Worm (Caenorhabditis elegans) whole organism, late embryonic: ENCODE measurements around the gene cyp-34A1.

Source experiments
- K09A11.1 ChIP-seq: sonication (generic microtip); optimal IDR thresholded peaks from 2 replicates; lab custom pipeline; 2017; ENCODE audit warnings: antibody characterized with exemption, mild to moderate bottlenecking, missing genetic modification characterization, missing compliant biosample characterization; ENCODE audit not compliant: insufficient read depth
- ama-1 ChIP-seq: fragments of 150-350 bp; optimal IDR thresholded peaks from 2 replicates; lab custom pipeline; 2014
- ets-4 ChIP-seq: sonication (generic microtip); optimal IDR thresholded peaks from 2 replicates; lab custom pipeline; 2016; ENCODE audit warnings: missing genetic modification characterization, missing compliant biosample characterization
- lin-11 ChIP-seq: fragments of 200-800 bp; sonication (Bioruptor generic); optimal IDR thresholded peaks from 2 replicates; lab custom pipeline; 2018; ENCODE audit warnings: mild to moderate bottlenecking, missing genetic modification characterization, missing compliant biosample characterization
- nfya-1 ChIP-seq: sonication (generic microtip); optimal IDR thresholded peaks from 2 replicates; lab custom pipeline; 2017; ENCODE audit warnings: missing genetic modification characterization, mild to moderate bottlenecking, missing compliant biosample characterization, antibody characterized with exemption, moderate library complexity
- pha-2 ChIP-seq: sonication (generic microtip); optimal IDR thresholded peaks from 2 replicates; lab custom pipeline; 2017; ENCODE audit warnings: mild to moderate bottlenecking, missing genetic modification characterization, missing compliant biosample characterization
- pha-4 ChIP-seq: fragments of 150-350 bp; optimal IDR thresholded peaks from 2 replicates; lab custom pipeline; 2018; ENCODE audit warnings: missing biosample characterization, missing genetic modification reagents, missing genetic modification characterization
- ref-2 ChIP-seq: sonication (generic microtip); optimal IDR thresholded peaks from 2 replicates; lab custom pipeline; 2016; ENCODE audit warnings: missing genetic modification characterization, missing compliant biosample characterization
- sox-4 ChIP-seq: sonication (generic microtip); optimal IDR thresholded peaks from 2 replicates; lab custom pipeline; 2017; ENCODE audit warnings: mild to moderate bottlenecking, missing genetic modification characterization, inconsistent platforms, missing compliant biosample characterization
- tbx-2 ChIP-seq: sonication (generic microtip); optimal IDR thresholded peaks from 2 replicates; lab custom pipeline; 2016; ENCODE audit warnings: missing genetic modification characterization, missing compliant biosample characterization
- unc-3 ChIP-seq, 2 experiments: fragments of 200-800 bp in 1 of 2; sonication (Bioruptor generic) in 1 of 2; sonication (generic microtip) in 1 of 2; conservative IDR thresholded peaks in 1 of 2; optimal IDR thresholded peaks in 1 of 2; 2 replicates each; pipeline versions ENCODE4 v1.3.6 to Lab custom; 2016 to 2022; ENCODE audit warnings: missing compliant biosample characterization in 2 of 2, missing genetic modification characterization in 2 of 2, missing genetic modification reagents in 1 of 2
- unc-86 ChIP-seq: sonication (generic microtip); optimal IDR thresholded peaks from 2 replicates; lab custom pipeline; 2016; ENCODE audit warnings: missing genetic modification characterization, missing compliant biosample characterization

- TF ChIP-seq pha-2 (tag; lab: Kevin White, UChicago) (no peak), nfya-1 (tag; lab: Kevin White, UChicago) (no peak), ama-1 (lab: Kevin White, UChicago) (no peak), tbx-2 (tag; lab: Kevin White, UChicago) (no peak), unc-3 (GFP tag; conservative IDR thresholded peaks at IDR 0.05; lab: Robert Waterston, UW) (no peak), unc-3 (tag; optimal IDR thresholded peaks at IDR 0.05; lab: Kevin White, UChicago) (no peak), unc-86 (tag; lab: Kevin White, UChicago) (no peak), K09A11.1 (tag; lab: Kevin White, UChicago) (no peak), sox-4 (tag; lab: Kevin White, UChicago) (no peak), pha-4 (tag; lab: Kevin White, UChicago) (no peak), ets-4 (tag; lab: Kevin White, UChicago) (no peak), lin-11 (tag; lab: Kevin White, UChicago) (no peak), ref-2 (tag; lab: Kevin White, UChicago) (no peak)
Observed at ce11 chrV:15268302-15268701, 19.5 kb downstream of the cyp-34A1 start, which contains the start of gene srw-22.
